Fruit fly (Drosophila melanogaster) whole organism, embryonic: ENCODE results near the gene CG5107.

Source experiments
- CG11247 ChIP-seq: fragments of 200-800 bp; sonication (Bioruptor generic); IDR thresholded peaks from 2 replicates; pipeline ENCODE4 v1.3.6; 2022; ENCODE audit warnings: missing biosample characterization, missing genetic modification characterization
- CG12744 ChIP-seq: fragments of 200-800 bp; sonication (Bioruptor generic); optimal IDR thresholded peaks from 2 replicates; lab custom pipeline; 2016; ENCODE audit warnings: missing biosample characterization, missing genetic modification characterization
- CG14441 ChIP-seq: fragments of 200-800 bp; sonication (Bioruptor generic); IDR thresholded peaks from 2 replicates; pipeline ENCODE4 v1.3.6; 2022; ENCODE audit warnings: missing biosample characterization, missing genetic modification characterization
- CG15073 ChIP-seq: fragments of 200-800 bp; sonication (Bioruptor generic); optimal IDR thresholded peaks from 2 replicates; lab custom pipeline; 2016; ENCODE audit warnings: missing biosample characterization, missing genetic modification characterization
- CG18011 ChIP-seq: fragments of 200-800 bp; sonication (Bioruptor generic); optimal IDR thresholded peaks from 2 replicates; lab custom pipeline; 2017; ENCODE audit warnings: missing biosample characterization, missing genetic modification characterization, mild to moderate bottlenecking, moderate library complexity, missing genotype
- CG30403 ChIP-seq: fragments of 200-800 bp; sonication (Bioruptor generic); optimal IDR thresholded peaks from 3 replicates; lab custom pipeline; 2016; ENCODE audit warnings: missing biosample characterization, missing genetic modification characterization
- CG31224 ChIP-seq: fragments of 200-800 bp; sonication (Bioruptor generic); IDR thresholded peaks from 2 replicates; pipeline ENCODE4 v1.3.6; 2022; ENCODE audit warnings: missing biosample characterization, missing genetic modification characterization
- CG33213 ChIP-seq: fragments of 200-800 bp; sonication (Bioruptor generic); optimal IDR thresholded peaks from 3 replicates; lab custom pipeline; 2016; ENCODE audit warnings: missing biosample characterization, missing genetic modification characterization
- CG34422 ChIP-seq: fragments of 200-800 bp; sonication (Bioruptor generic); IDR thresholded peaks from 3 replicates; pipeline ENCODE4 v1.3.6; 2022; ENCODE audit warnings: missing biosample characterization, missing genetic modification characterization
- CG3726 ChIP-seq: fragments of 200-800 bp; sonication (Bioruptor generic); IDR thresholded peaks from 3 replicates; pipeline ENCODE4, ENCODE4 v1.3.6; 2022; ENCODE audit warnings: missing biosample characterization, missing genetic modification characterization
- CG43689 ChIP-seq: fragments of 200-800 bp; sonication (Bioruptor generic); IDR thresholded peaks from 2 replicates; pipeline ENCODE4 v1.3.6; 2022; ENCODE audit warnings: missing biosample characterization, missing genetic modification characterization
- CG6254 ChIP-seq: fragments of 200-800 bp; sonication (Bioruptor generic); optimal IDR thresholded peaks from 3 replicates; lab custom pipeline; 2017; ENCODE audit warnings: mild to moderate bottlenecking, missing biosample characterization, missing genetic modification reagents, missing genetic modification characterization
- CG8944 ChIP-seq: fragments of 200-800 bp; sonication (Bioruptor generic); optimal IDR thresholded peaks from 3 replicates; lab custom pipeline; 2016; ENCODE audit warnings: missing biosample characterization, missing genetic modification characterization
- CG9609 ChIP-seq: fragments of 200-800 bp; sonication (Bioruptor generic); optimal IDR thresholded peaks from 3 replicates; lab custom pipeline; 2016; ENCODE audit warnings: missing biosample characterization, missing genetic modification characterization
- Camta ChIP-seq: fragments of 200-800 bp; sonication (Bioruptor generic); optimal IDR thresholded peaks from 2 replicates; lab custom pipeline; 2016; ENCODE audit warnings: missing biosample characterization, missing genetic modification characterization
- Dek ChIP-seq: fragments of 200-800 bp; sonication (Bioruptor generic); optimal IDR thresholded peaks from 3 replicates; lab custom pipeline; 2019; ENCODE audit warnings: missing biosample characterization, mild to moderate bottlenecking, missing genetic modification characterization, moderate library complexity
- ERR ChIP-seq: fragments of 200-800 bp; sonication (Bioruptor generic); optimal IDR thresholded peaks from 2 replicates; lab custom pipeline; 2016; ENCODE audit warnings: missing biosample characterization, missing genetic modification characterization
- Ets97D ChIP-seq: fragments of 200-800 bp; sonication (Bioruptor generic); optimal IDR thresholded peaks from 3 replicates; lab custom pipeline; 2016; ENCODE audit warnings: missing biosample characterization, missing genetic modification characterization
- H2.0 ChIP-seq: fragments of 200-800 bp; sonication (Bioruptor generic); IDR thresholded peaks from 2 replicates; pipeline ENCODE4 v1.3.6; 2022; ENCODE audit warnings: missing biosample characterization, missing genetic modification characterization
- HLH54F ChIP-seq: fragments of 200-800 bp; sonication (Bioruptor generic); optimal IDR thresholded peaks from 3 replicates; lab custom pipeline; 2016; ENCODE audit warnings: missing biosample characterization, missing genetic modification characterization
- HLHmδ ChIP-seq: fragments of 200-800 bp; sonication (Bioruptor generic); optimal IDR thresholded peaks from 2 replicates; lab custom pipeline; 2018; ENCODE audit warnings: missing biosample characterization, mild to moderate bottlenecking, missing genetic modification characterization, moderate library complexity
- HmgZ ChIP-seq: fragments of 200-800 bp; sonication (Bioruptor generic); optimal IDR thresholded peaks from 2 replicates; lab custom pipeline; 2018; ENCODE audit warnings: missing biosample characterization, mild to moderate bottlenecking, missing genetic modification characterization
- MESR4 ChIP-seq: fragments of 200-800 bp; sonication (Bioruptor generic); optimal IDR thresholded peaks from 2 replicates; lab custom pipeline; 2018; ENCODE audit warnings: missing biosample characterization, mild to moderate bottlenecking, missing genetic modification characterization, moderate library complexity
- Mes4 ChIP-seq: fragments of 200-800 bp; sonication (Bioruptor generic); optimal IDR thresholded peaks from 2 replicates; lab custom pipeline; 2016; ENCODE audit warnings: missing biosample characterization, missing genetic modification characterization
- Sox100B ChIP-seq: fragments of 200-800 bp; sonication (Bioruptor generic); optimal IDR thresholded peaks from 3 replicates; lab custom pipeline; 2018; ENCODE audit warnings: missing biosample characterization, mild to moderate bottlenecking, missing genetic modification characterization
- Sry-δ ChIP-seq: fragments of 200-800 bp; sonication (Bioruptor generic); optimal IDR thresholded peaks from 2 replicates; lab custom pipeline; 2016; ENCODE audit warnings: missing biosample characterization, missing genetic modification characterization
- abd-A ChIP-seq: fragments of 200-800 bp; sonication (Bioruptor generic); optimal IDR thresholded peaks from 3 replicates; lab custom pipeline; 2019; ENCODE audit warnings: missing biosample characterization, mild to moderate bottlenecking, missing genetic modification characterization, moderate library complexity
- ara ChIP-seq: fragments of 200-800 bp; sonication (Bioruptor generic); IDR thresholded peaks from 2 replicates; pipeline ENCODE4 v1.3.6; 2022; ENCODE audit warnings: missing biosample characterization, missing genetic modification characterization
- bab2 ChIP-seq: fragments of 200-800 bp; sonication (Bioruptor generic); optimal IDR thresholded peaks from 2 replicates; lab custom pipeline; 2016; ENCODE audit warnings: missing biosample characterization, missing genetic modification characterization
- cwo ChIP-seq: fragments of 200-800 bp; sonication (Bioruptor generic); optimal IDR thresholded peaks from 3 replicates; lab custom pipeline; 2017; ENCODE audit warnings: missing biosample characterization, missing genetic modification characterization, mild to moderate bottlenecking, moderate library complexity, missing genetic modification reagents
- dpn ChIP-seq, 2 experiments: fragments of 200-800 bp; sonication (Bioruptor generic); optimal IDR thresholded peaks; 3 replicates each; lab custom pipeline; 2016; ENCODE audit warnings: missing biosample characterization in 2 of 2, missing genetic modification characterization in 2 of 2
- gce ChIP-seq: fragments of 200-800 bp; sonication (Bioruptor generic); IDR thresholded peaks from 3 replicates; pipeline ENCODE4 v1.3.6; 2022; ENCODE audit warnings: missing biosample characterization, missing genetic modification characterization
- ind ChIP-seq: fragments of 200-800 bp; sonication (Bioruptor generic); optimal IDR thresholded peaks from 3 replicates; lab custom pipeline; 2016; ENCODE audit warnings: missing biosample characterization, missing genetic modification characterization
- lab ChIP-seq: fragments of 200-800 bp; sonication (Bioruptor generic); optimal IDR thresholded peaks from 3 replicates; lab custom pipeline; 2017; ENCODE audit warnings: missing biosample characterization, missing genetic modification characterization, mild to moderate bottlenecking, moderate library complexity, missing genetic modification reagents
- lola ChIP-seq, 3 experiments: fragments of >200 bp in 2 of 3; fragments of 200-800 bp in 1 of 3; sonication (Bioruptor generic) in 1 of 3; optimal IDR thresholded peaks; 2 replicates each; lab custom pipeline; 2017 to 2019; ENCODE audit warnings: missing biosample characterization in 3 of 3, missing genetic modification characterization in 3 of 3, mild to moderate bottlenecking in 1 of 3, moderate library complexity in 1 of 3
- mam ChIP-seq: fragments of 200-800 bp; sonication (Bioruptor generic); optimal IDR thresholded peaks from 3 replicates; lab custom pipeline; 2016; ENCODE audit warnings: missing biosample characterization, missing genetic modification characterization
- nerfin-1 ChIP-seq: fragments of 200-800 bp; sonication (Bioruptor generic); optimal IDR thresholded peaks from 3 replicates; lab custom pipeline; 2019; ENCODE audit warnings: missing biosample characterization, mild to moderate bottlenecking, missing genetic modification characterization, moderate library complexity
- nmo ChIP-seq: fragments of 200-800 bp; sonication (Bioruptor generic); optimal IDR thresholded peaks from 2 replicates; lab custom pipeline; 2018; ENCODE audit warnings: missing biosample characterization, mild to moderate bottlenecking, missing genetic modification characterization, moderate library complexity
- org-1 ChIP-seq: fragments of 200-800 bp; sonication (Bioruptor generic); optimal IDR thresholded peaks from 2 replicates; lab custom pipeline; 2017; ENCODE audit warnings: missing biosample characterization, missing genetic modification characterization
- p53 ChIP-seq: fragments of 200-800 bp; sonication (Bioruptor generic); optimal IDR thresholded peaks from 2 replicates; lab custom pipeline; 2016; ENCODE audit warnings: missing biosample characterization, missing genetic modification characterization
- pb ChIP-seq: fragments of 200-800 bp; sonication (Bioruptor generic); optimal IDR thresholded peaks from 3 replicates; lab custom pipeline; 2016; ENCODE audit warnings: missing biosample characterization, missing genetic modification characterization
- pros ChIP-seq: fragments of 200-800 bp; sonication (Bioruptor generic); optimal IDR thresholded peaks from 3 replicates; lab custom pipeline; 2019; ENCODE audit warnings: missing biosample characterization, mild to moderate bottlenecking, missing genetic modification characterization, moderate library complexity
- sens ChIP-seq: fragments of 200-800 bp; sonication (Bioruptor generic); peaks from one replicate; lab custom pipeline; 2016; ENCODE audit warnings: missing biosample characterization, missing genetic modification characterization
- slbo ChIP-seq: fragments of 200-800 bp; sonication (Bioruptor generic); IDR thresholded peaks from 2 replicates; pipeline ENCODE4 v1.3.6; 2022; ENCODE audit warnings: missing biosample characterization, missing genetic modification characterization
- slou ChIP-seq: fragments of 200-800 bp; sonication (Bioruptor generic); optimal IDR thresholded peaks from 3 replicates; lab custom pipeline; 2016; ENCODE audit warnings: missing biosample characterization, missing genetic modification characterization
- ttk ChIP-seq: fragments of 200-800 bp; sonication (Bioruptor generic); IDR thresholded peaks from 2 replicates; pipeline ENCODE4 v2.1.2; 2022; ENCODE audit warnings: missing biosample characterization, missing genetic modification characterization
- wor ChIP-seq: fragments of 200-800 bp; sonication (Bioruptor generic); IDR thresholded peaks from 2 replicates; pipeline ENCODE4 v1.3.6; 2022; ENCODE audit warnings: missing biosample characterization, missing genetic modification characterization
- zf30C ChIP-seq: fragments of 200-800 bp; sonication (Bioruptor generic); optimal IDR thresholded peaks from 3 replicates; lab custom pipeline; 2018; ENCODE audit warnings: missing biosample characterization, mild to moderate bottlenecking, missing genetic modification characterization

CG5107 gene

dm6 chr3R:25472635-25473552 is 32.1 kb upstream of the CG5107 start, which contains the start of the genes Fur1 and Vps33B (continued):
- TF ChIP-seq CG8944 (peak; percentile 98), H2.0 (GFP tag; lab: Robert Waterston, UW) (peak; percentile 94), pros (peak; percentile 18), p53 (GFP tag; lab: Kevin White, UChicago) (peak; percentile 92), org-1 (GFP tag; lab: Kevin White, UChicago) (peak; percentile 95), wor (peak; percentile 94), bab2 (peak; percentile 98), CG14441 (GFP tag; lab: Robert Waterston, UW) (peak; percentile 92), slbo (GFP tag; lab: Robert Waterston, UW) (peak; percentile 96), CG12744 (GFP tag; lab: Kevin White, UChicago) (peak; percentile 95), CG34422 (GFP tag; lab: Robert Waterston, UW) (peak; percentile 95), Ets97D (GFP tag; lab: Kevin White, UChicago) (peak; percentile 96), MESR4 (GFP tag; lab: Kevin White, UChicago) (peak; percentile 53), CG15073 (GFP tag; lab: Kevin White, UChicago) (peak; percentile 90), ara (GFP tag; lab: Robert Waterston, UW) (peak; percentile 91), pb (peak; percentile 96), HLH54F (peak; percentile 99), lola (GFP tag; optimal IDR thresholded peaks at IDR 0.05; lab: Kevin White, UChicago) (peak in 1 of 3 experiments; percentile 97), ind (GFP tag; lab: Kevin White, UChicago) (peak; percentile 99), CG43689 (peak; percentile 78), CG33213 (GFP tag; lab: Kevin White, UChicago) (peak; percentile 98), Sry-δ (peak; percentile 93), lab (GFP tag; lab: Kevin White, UChicago) (peak; percentile 97), Mes4 (GFP tag; lab: Kevin White, UChicago) (peak; percentile 97), cwo (peak; percentile 91), CG6254 (GFP tag; lab: Kevin White, UChicago) (peak; percentile 93), nerfin-1 (tag; lab: Kevin White, UChicago) (peak; percentile 93), zf30C (GFP tag; lab: Kevin White, UChicago) (no peak), Sox100B (GFP tag; lab: Kevin White, UChicago) (peak; percentile 96), HLHmδ (peak; percentile 69), abd-A (tag; lab: Kevin White, UChicago) (peak; percentile 91), CG30403 (GFP tag; lab: Kevin White, UChicago) (peak; percentile 99), slou (GFP tag; lab: Kevin White, UChicago) (peak; percentile 95), ttk (GFP tag; lab: Robert Waterston, UW) (peak; percentile 91; the same call in 1 of the 2 replicates), gce (GFP tag; lab: Robert Waterston, UW) (peak; percentile 87), CG11247 (peak; percentile 95), CG18011 (GFP tag; lab: Kevin White, UChicago) (peak; percentile 89), mam (GFP tag; lab: Kevin White, UChicago) (peak; percentile 99), Camta (GFP tag; lab: Kevin White, UChicago) (peak; percentile 98), CG31224 (GFP tag; lab: Robert Waterston, UW) (peak; percentile 86), CG3726 (GFP tag; lab: Robert Waterston, UW) (peak; percentile 92; the same call in 1 of the 3 replicates), ERR (peak; percentile 96), CG9609 (GFP tag; lab: Kevin White, UChicago) (peak; percentile 98), HmgZ (peak; percentile 98), dpn (GFP tag; optimal IDR thresholded peaks at IDR 0.05; lab: Kevin White, UChicago) (peak; percentile 98 to 99), sens (GFP tag; lab: Kevin White, UChicago) (peak; percentile 100), nmo (GFP tag; lab: Kevin White, UChicago) (peak; percentile 98), Dek (tag; lab: Kevin White, UChicago) (peak; percentile 95)
